Fruit fly (Drosophila melanogaster) whole organism, embryonic: Measurements from ENCODE around the gene CG42395.

Experiments used
- Bgb ChIP-seq: fragments of 200-800 bp; sonication (Bioruptor generic); IDR thresholded peaks from 2 replicates; pipeline ENCODE4 v1.3.6; 2022; ENCODE audit warnings: missing biosample characterization, missing genetic modification characterization; ENCODE audit not compliant: partially characterized antibody
- C15 ChIP-seq: fragments of 200-800 bp; sonication (Bioruptor generic); IDR thresholded peaks from 3 replicates; pipeline ENCODE4 v1.3.6; 2022; ENCODE audit warnings: missing biosample characterization, missing genetic modification characterization
- CG10654 ChIP-seq: fragments of 200-800 bp; sonication (Bioruptor generic); optimal IDR thresholded peaks from 2 replicates; lab custom pipeline; 2016; ENCODE audit warnings: missing biosample characterization, missing genetic modification characterization
- CG11504 ChIP-seq: fragments of 200-800 bp; sonication (Bioruptor generic); optimal IDR thresholded peaks from 3 replicates; lab custom pipeline; 2019; ENCODE audit warnings: missing biosample characterization, mild to moderate bottlenecking, missing genetic modification characterization, moderate library complexity
- CG11696 ChIP-seq: fragments of 200-800 bp; sonication (Bioruptor generic); IDR thresholded peaks from 2 replicates; pipeline ENCODE4 v1.3.6; 2022; ENCODE audit warnings: missing biosample characterization, missing genetic modification characterization
- CG12155 ChIP-seq: fragments of 200-800 bp; sonication (Bioruptor generic); optimal IDR thresholded peaks from 3 replicates; lab custom pipeline; 2016; ENCODE audit warnings: missing biosample characterization, missing genetic modification characterization
- CG17186 ChIP-seq: fragments of 200-800 bp; sonication (Bioruptor generic); optimal IDR thresholded peaks from 3 replicates; lab custom pipeline; 2017; ENCODE audit warnings: missing biosample characterization, missing genetic modification reagents, missing genetic modification characterization
- CG30431 ChIP-seq: fragments of 200-800 bp; sonication (Bioruptor generic); optimal IDR thresholded peaks from 2 replicates; lab custom pipeline; 2017; ENCODE audit warnings: missing biosample characterization, missing genetic modification characterization
- CG42726 ChIP-seq: fragments of 200-800 bp; sonication (Bioruptor generic); IDR thresholded peaks from 2 replicates; pipeline ENCODE4 v1.3.6; 2022; ENCODE audit warnings: missing biosample characterization, missing genetic modification characterization; ENCODE audit not compliant: partially characterized antibody
- CG4360 ChIP-seq: fragments of 200-800 bp; sonication (Bioruptor generic); IDR thresholded peaks from 2 replicates; pipeline ENCODE4 v1.3.6; 2022; ENCODE audit warnings: missing biosample characterization, missing genetic modification characterization
- CG4404 ChIP-seq: fragments of 200-800 bp; sonication (Bioruptor generic); IDR thresholded peaks from 2 replicates; pipeline ENCODE4 v1.3.6; 2022; ENCODE audit warnings: missing biosample characterization, missing genetic modification characterization
- CG7271 ChIP-seq: fragments of 200-800 bp; sonication (Bioruptor generic); optimal IDR thresholded peaks from 2 replicates; lab custom pipeline; 2018; ENCODE audit warnings: missing biosample characterization, mild to moderate bottlenecking, missing genetic modification characterization, moderate library complexity
- CG7372 ChIP-seq: fragments of 200-800 bp; sonication (Bioruptor generic); IDR thresholded peaks from 2 replicates; pipeline ENCODE4 v1.3.6; 2022; ENCODE audit warnings: missing biosample characterization, missing genetic modification characterization
- CG7963 ChIP-seq: fragments of 200-800 bp; sonication (Bioruptor generic); IDR thresholded peaks from 3 replicates; pipeline ENCODE4 v1.3.6; 2022; ENCODE audit warnings: missing biosample characterization, missing genetic modification characterization; ENCODE audit not compliant: partially characterized antibody
- CG9215 ChIP-seq: fragments of 200-800 bp; sonication (Bioruptor generic); IDR thresholded peaks from 2 replicates; pipeline ENCODE4 v1.3.6; 2022; ENCODE audit warnings: missing biosample characterization, missing genetic modification characterization
- CG9727 ChIP-seq: fragments of 200-800 bp; sonication (Bioruptor generic); optimal IDR thresholded peaks from 3 replicates; lab custom pipeline; 2017; ENCODE audit warnings: missing biosample characterization, mild to moderate bottlenecking, missing genetic modification characterization
- CG9797 ChIP-seq: fragments of 200-800 bp; sonication (Bioruptor generic); optimal IDR thresholded peaks from 3 replicates; lab custom pipeline; 2018; ENCODE audit warnings: missing biosample characterization, mild to moderate bottlenecking, missing genetic modification characterization
- CG9817 ChIP-seq: fragments of 200-800 bp; sonication (Bioruptor generic); optimal IDR thresholded peaks from 2 replicates; lab custom pipeline; 2018; ENCODE audit warnings: missing biosample characterization, mild to moderate bottlenecking, missing genetic modification characterization, moderate library complexity
- Dad ChIP-seq: fragments of 200-800 bp; sonication (Bioruptor generic); optimal IDR thresholded peaks from 3 replicates; lab custom pipeline; 2016; ENCODE audit warnings: missing biosample characterization, missing genetic modification characterization
- Doc3 ChIP-seq: fragments of 200-800 bp; sonication (Bioruptor generic); IDR thresholded peaks from 3 replicates; pipeline ENCODE4 v1.3.6; 2022; ENCODE audit warnings: missing biosample characterization, missing genetic modification characterization; ENCODE audit not compliant: partially characterized antibody
- Fer1 ChIP-seq: fragments of 200-800 bp; sonication (Bioruptor generic); optimal IDR thresholded peaks from 2 replicates; lab custom pipeline; 2017; ENCODE audit warnings: missing biosample characterization, mild to moderate bottlenecking, missing genetic modification characterization
- H2.0 ChIP-seq: fragments of 200-800 bp; sonication (Bioruptor generic); IDR thresholded peaks from 2 replicates; pipeline ENCODE4 v1.3.6; 2022; ENCODE audit warnings: missing biosample characterization, missing genetic modification characterization
- HLH54F ChIP-seq: fragments of 200-800 bp; sonication (Bioruptor generic); optimal IDR thresholded peaks from 3 replicates; lab custom pipeline; 2016; ENCODE audit warnings: missing biosample characterization, missing genetic modification characterization
- HmgZ ChIP-seq: fragments of 200-800 bp; sonication (Bioruptor generic); optimal IDR thresholded peaks from 2 replicates; lab custom pipeline; 2018; ENCODE audit warnings: missing biosample characterization, mild to moderate bottlenecking, missing genetic modification characterization
- Lhr ChIP-seq: fragments of 200-800 bp; sonication (Bioruptor generic); optimal IDR thresholded peaks from 3 replicates; lab custom pipeline; 2017; ENCODE audit warnings: mild to moderate bottlenecking, missing biosample characterization, missing genetic modification reagents, missing genetic modification characterization
- MBD-R2 ChIP-seq: fragments of 200-800 bp; sonication (Bioruptor generic); IDR thresholded peaks from 2 replicates; pipeline ENCODE4 v1.3.6; 2022; ENCODE audit warnings: missing biosample characterization, missing genetic modification characterization
- NC2β ChIP-seq: fragments of 200-800 bp; sonication (Bioruptor generic); optimal IDR thresholded peaks from 2 replicates; lab custom pipeline; 2016; ENCODE audit warnings: missing biosample characterization, missing genetic modification characterization
- NK7.1 ChIP-seq: fragments of 200-800 bp; sonication (Bioruptor generic); optimal IDR thresholded peaks from 3 replicates; lab custom pipeline; 2016; ENCODE audit warnings: missing biosample characterization, missing genetic modification characterization
- Nf-YA ChIP-seq: fragments of 200-800 bp; sonication (Bioruptor generic); IDR thresholded peaks from 2 replicates; pipeline ENCODE4 v1.3.6; 2022; ENCODE audit warnings: missing biosample characterization, missing genetic modification characterization
- ab ChIP-seq: fragments of 200-800 bp; sonication (Bioruptor generic); optimal IDR thresholded peaks from 2 replicates; lab custom pipeline; 2016; ENCODE audit warnings: missing biosample characterization, missing genetic modification characterization
- crol ChIP-seq: fragments of 200-800 bp; sonication (Bioruptor generic); IDR thresholded peaks from 2 replicates; pipeline ENCODE4 v1.3.6; 2022; ENCODE audit warnings: missing biosample characterization, missing genetic modification characterization
- dimm ChIP-seq: fragments of 200-800 bp; sonication (Bioruptor generic); IDR thresholded peaks from 2 replicates; pipeline ENCODE4 v1.3.6; 2022; ENCODE audit warnings: missing biosample characterization, missing genetic modification characterization
- dpn ChIP-seq, 2 experiments: fragments of 200-800 bp; sonication (Bioruptor generic); optimal IDR thresholded peaks; 3 replicates each; lab custom pipeline; 2016; ENCODE audit warnings: missing biosample characterization in 2 of 2, missing genetic modification characterization in 2 of 2
- fd102C ChIP-seq: fragments of 200-800 bp; sonication (Bioruptor generic); optimal IDR thresholded peaks from 2 replicates; lab custom pipeline; 2018; ENCODE audit warnings: missing biosample characterization, mild to moderate bottlenecking, missing genetic modification characterization, moderate library complexity
- hth ChIP-seq: fragments of >200 bp; optimal IDR thresholded peaks from 2 replicates; lab custom pipeline; 2017; ENCODE audit warnings: inconsistent platforms
- inv ChIP-seq: fragments of 200-800 bp; sonication (Bioruptor generic); IDR thresholded peaks from 2 replicates; pipeline ENCODE4 v1.3.6; 2022; ENCODE audit warnings: missing biosample characterization, missing genetic modification characterization; ENCODE audit not compliant: partially characterized antibody
- klu ChIP-seq: fragments of 200-800 bp; sonication (Bioruptor generic); IDR thresholded peaks from 2 replicates; pipeline ENCODE4 v1.3.6; 2022; ENCODE audit warnings: missing biosample characterization, missing genetic modification characterization
- lmd ChIP-seq: fragments of 200-800 bp; sonication (Bioruptor generic); IDR thresholded peaks from 2 replicates; pipeline ENCODE4 v1.3.6; 2022; ENCODE audit warnings: missing biosample characterization, missing genetic modification characterization
- nau ChIP-seq: fragments of 200-800 bp; sonication (Bioruptor generic); optimal IDR thresholded peaks from 3 replicates; lab custom pipeline; 2017; ENCODE audit warnings: missing biosample characterization, mild to moderate bottlenecking, missing genetic modification characterization, missing genetic modification reagents
- nerfin-1 ChIP-seq: fragments of 200-800 bp; sonication (Bioruptor generic); optimal IDR thresholded peaks from 3 replicates; lab custom pipeline; 2019; ENCODE audit warnings: missing biosample characterization, mild to moderate bottlenecking, missing genetic modification characterization, moderate library complexity
- nerfin-2 ChIP-seq: fragments of 200-800 bp; sonication (Bioruptor generic); IDR thresholded peaks from 2 replicates; pipeline ENCODE4 v1.3.6; 2022; ENCODE audit warnings: missing biosample characterization, missing genetic modification characterization; ENCODE audit not compliant: partially characterized antibody
- p53 ChIP-seq: fragments of 200-800 bp; sonication (Bioruptor generic); optimal IDR thresholded peaks from 2 replicates; lab custom pipeline; 2016; ENCODE audit warnings: missing biosample characterization, missing genetic modification characterization
- phol ChIP-seq: fragments of 200-800 bp; sonication (Bioruptor generic); optimal IDR thresholded peaks from 3 replicates; lab custom pipeline; 2018; ENCODE audit warnings: missing biosample characterization, mild to moderate bottlenecking, missing genetic modification characterization, moderate library complexity
- salm ChIP-seq: fragments of 200-800 bp; sonication (Bioruptor generic); optimal IDR thresholded peaks from 2 replicates; lab custom pipeline; 2018; ENCODE audit warnings: missing biosample characterization, mild to moderate bottlenecking, missing genetic modification characterization
- sens ChIP-seq: fragments of 200-800 bp; sonication (Bioruptor generic); peaks from one replicate; lab custom pipeline; 2016; ENCODE audit warnings: missing biosample characterization, missing genetic modification characterization
- ssp ChIP-seq: fragments of 200-800 bp; sonication (Bioruptor generic); IDR thresholded peaks from 2 replicates; pipeline ENCODE4 v1.3.6; 2022; ENCODE audit warnings: missing biosample characterization, missing genetic modification characterization
- tin ChIP-seq: fragments of 200-800 bp; sonication (Bioruptor generic); optimal IDR thresholded peaks from 3 replicates; lab custom pipeline; 2016; ENCODE audit warnings: missing biosample characterization, missing genetic modification characterization
- tio ChIP-seq: fragments of 200-800 bp; sonication (Bioruptor generic); optimal IDR thresholded peaks from 2 replicates; lab custom pipeline; 2017; ENCODE audit warnings: missing biosample characterization, missing genetic modification characterization, inconsistent platforms
- toy ChIP-seq: fragments of 200-800 bp; sonication (Bioruptor generic); IDR thresholded peaks from 2 replicates; pipeline ENCODE4 v1.3.6; 2022; ENCODE audit warnings: missing biosample characterization, missing genetic modification characterization
- zfh1 ChIP-seq: fragments of 200-800 bp; sonication (Bioruptor generic); IDR thresholded peaks from 3 replicates; pipeline ENCODE4 v1.3.6; 2022; ENCODE audit warnings: missing biosample characterization, missing genetic modification characterization

Gene CG42395

DNA sequence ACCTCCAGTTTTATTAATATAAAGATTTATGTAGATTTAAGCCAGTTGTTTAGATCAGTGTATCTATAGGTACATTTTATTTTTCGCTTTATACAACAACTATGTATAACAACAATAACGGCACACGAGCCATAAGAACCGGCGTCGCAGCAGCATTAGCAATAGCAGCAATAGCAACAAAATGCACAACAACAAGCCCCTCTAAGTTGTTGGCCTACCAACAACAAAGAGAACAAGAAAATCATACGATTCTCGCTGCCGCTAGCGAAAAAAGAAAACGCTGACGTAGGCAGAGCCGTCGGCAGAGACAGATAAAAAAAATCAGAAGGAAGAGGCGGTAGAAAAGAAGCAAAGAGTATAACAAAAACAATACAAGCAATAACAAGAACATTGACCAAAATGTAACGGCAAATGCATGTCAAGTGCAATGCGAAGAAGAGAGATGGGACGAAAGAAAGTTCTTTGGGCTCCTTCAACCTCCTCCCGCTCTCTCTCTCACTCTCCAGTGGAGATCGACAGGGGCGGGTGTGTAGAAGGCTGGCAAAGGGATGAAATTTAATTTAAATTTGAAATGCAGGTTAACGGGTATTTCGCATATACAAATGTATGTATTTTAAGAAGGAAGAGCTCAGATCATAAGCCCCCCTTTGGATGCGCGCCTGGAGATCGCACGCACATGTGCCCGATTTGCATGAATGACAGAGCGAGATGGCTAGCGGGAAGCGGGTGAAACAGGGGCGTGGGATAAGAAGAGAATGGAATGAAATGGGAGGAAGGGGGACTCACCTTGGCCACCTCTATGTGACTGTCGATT, 2.9 kb upstream of the CG42395 start (continued):
- TF ChIP-seq C15 (GFP tag; lab: Robert Waterston, UW) (peak; percentile 96), sens (GFP tag; lab: Kevin White, UChicago) (peak; percentile 100), CG9215 (GFP tag; lab: Robert Waterston, UW) (peak; percentile 97), ssp (GFP tag; lab: Robert Waterston, UW) (peak; percentile 94), nerfin-2 (GFP tag; lab: Robert Waterston, UW) (no peak), CG9797 (GFP tag; lab: Kevin White, UChicago) (peak; percentile 45), klu (GFP tag; lab: Robert Waterston, UW) (peak; percentile 96), NK7.1 (GFP tag; lab: Kevin White, UChicago) (peak; percentile 96), CG4360 (GFP tag; lab: Robert Waterston, UW) (peak; percentile 74), phol (tag; lab: Kevin White, UChicago) (peak; percentile 98), Lhr (GFP tag; lab: Kevin White, UChicago) (peak; percentile 97), tin (GFP tag; lab: Kevin White, UChicago) (peak; percentile 99), CG10654 (GFP tag; lab: Kevin White, UChicago) (peak; percentile 98), HLH54F (peak; percentile 98), nau (GFP tag; lab: Kevin White, UChicago) (peak; percentile 96), CG7271 (tag; lab: Kevin White, UChicago) (peak; percentile 86), CG9817 (tag; lab: Kevin White, UChicago) (peak; percentile 95), tio (GFP tag; lab: Kevin White, UChicago) (peak; percentile 97), zfh1 (GFP tag; lab: Robert Waterston, UW) (peak; percentile 100), Bgb (GFP tag; lab: Robert Waterston, UW) (no peak), CG11696 (GFP tag; lab: Robert Waterston, UW) (peak; percentile 92), ab (GFP tag; lab: Kevin White, UChicago) (peak; percentile 96), dpn (GFP tag; optimal IDR thresholded peaks at IDR 0.05; lab: Kevin White, UChicago) (peak; percentile 99), p53 (peak; percentile 95), fd102C (GFP tag; lab: Kevin White, UChicago) (peak; percentile 88), hth (lab: Kevin White, UChicago) (no peak), CG9727 (peak; percentile 98), CG30431 (GFP tag; lab: Kevin White, UChicago) (peak; percentile 99), NC2β (GFP tag; lab: Kevin White, UChicago) (peak; percentile 98), CG12155 (GFP tag; lab: Kevin White, UChicago) (peak; percentile 98), dimm (GFP tag; lab: Robert Waterston, UW) (peak; percentile 98), CG42726 (GFP tag; lab: Robert Waterston, UW) (no peak), CG4404 (GFP tag; lab: Robert Waterston, UW) (peak; percentile 99), crol (peak; percentile 96), lmd (GFP tag; lab: Robert Waterston, UW) (peak; percentile 99), Fer1 (GFP tag; lab: Kevin White, UChicago) (peak; percentile 94), Nf-YA (GFP tag; lab: Robert Waterston, UW) (peak; percentile 94), Dad (GFP tag; lab: Kevin White, UChicago) (peak; percentile 99), Doc3 (GFP tag; lab: Robert Waterston, UW) (no peak), CG7963 (GFP tag; lab: Robert Waterston, UW) (no peak), MBD-R2 (peak; percentile 96), CG17186 (GFP tag; lab: Kevin White, UChicago) (peak; percentile 94), CG11504 (tag; lab: Kevin White, UChicago) (peak; percentile 96), salm (peak; percentile 95), CG7372 (peak; percentile 97), HmgZ (tag; lab: Kevin White, UChicago) (peak; percentile 97), inv (GFP tag; lab: Robert Waterston, UW) (no peak), toy (GFP tag; lab: Robert Waterston, UW) (peak; percentile 95), H2.0 (peak; percentile 98), nerfin-1 (tag; lab: Kevin White, UChicago) (peak; percentile 93)
